Worm (Caenorhabditis elegans): Measurements from ENCODE around the gene F17H10.2.

DNA sequence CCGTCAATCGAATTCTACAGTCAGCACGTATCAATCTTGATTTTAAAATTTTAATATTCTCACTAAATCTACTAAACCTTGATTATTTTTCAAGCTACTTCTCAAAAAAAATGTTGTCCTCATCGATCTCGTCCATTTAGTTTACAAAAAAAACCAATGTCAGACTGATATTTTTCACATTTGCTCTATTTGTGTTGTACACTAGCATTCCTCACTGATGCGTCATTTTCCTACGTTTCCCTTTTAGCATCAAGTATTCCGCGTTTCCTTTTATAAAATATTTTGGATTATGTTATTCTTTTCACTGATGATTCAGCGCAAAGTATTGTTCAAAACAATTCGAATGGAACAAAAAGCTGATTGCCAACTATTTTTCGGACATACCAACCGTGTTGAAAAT is 25.9 kb downstream of the F17H10.2 start, which contains the start of gene ttr-34:
- no peak for TF ChIP-seq hpl-2 (GFP tag; optimal IDR thresholded peaks at IDR 0.05)
- no peak for TF ChIP-seq sox-4 (tag; optimal IDR thresholded peaks at IDR 0.05)
- no peak for TF ChIP-seq pag-3 (tag; optimal IDR thresholded peaks at IDR 0.05; ENCODE audit: borderline replicate concordance, insufficient read depth)
- no peak for TF ChIP-seq ama-1 (optimal IDR thresholded peaks at IDR 0.05)
- TF ChIP-seq tlp-1 (tag; optimal IDR thresholded peaks at IDR 0.05) = no peak
- TF ChIP-seq mab-9 (GFP tag; IDR thresholded peaks at IDR 0.05) = no peak
- TF ChIP-seq ztf-11 (tag; optimal IDR thresholded peaks at IDR 0.05) = no peak
